Fruit fly (Drosophila melanogaster) whole organism, prepupa: ENCODE results near the gene Socs36E.

Experiments used
- Blimp-1 ChIP-seq: fragments of 200-800 bp; sonication (Bioruptor generic); optimal IDR thresholded peaks from 3 replicates; lab custom pipeline; 2017; ENCODE audit warnings: missing biosample characterization, missing genetic modification characterization, mild to moderate bottlenecking, moderate library complexity, missing genetic modification reagents
- CG11294 ChIP-seq: fragments of 200-800 bp; sonication (Bioruptor generic); IDR thresholded peaks from 2 replicates; pipeline ENCODE4 v1.3.6; 2022; ENCODE audit warnings: missing biosample characterization, missing genetic modification characterization
- CG11902 ChIP-seq: fragments of 200-800 bp; sonication (Bioruptor generic); optimal IDR thresholded peaks from 3 replicates; lab custom pipeline; 2016; ENCODE audit warnings: missing biosample characterization, missing genetic modification characterization
- CG15336 ChIP-seq: fragments of 200-800 bp; sonication (Bioruptor generic); IDR thresholded peaks from 2 replicates; pipeline ENCODE4 v1.3.6; 2022; ENCODE audit warnings: missing biosample characterization, missing genetic modification characterization
- CG16779 ChIP-seq: fragments of 200-800 bp; sonication (Bioruptor generic); optimal IDR thresholded peaks from 3 replicates; lab custom pipeline; 2017; ENCODE audit warnings: missing biosample characterization, mild to moderate bottlenecking, missing genetic modification characterization
- CG3032 ChIP-seq: fragments of 200-800 bp; optimal IDR thresholded peaks from 2 replicates; lab custom pipeline; 2019; ENCODE audit warnings: missing biosample characterization, mild to moderate bottlenecking, missing genetic modification characterization, moderate library complexity
- CG32006 ChIP-seq: fragments of 200-800 bp; sonication (Bioruptor generic); optimal IDR thresholded peaks from 3 replicates; lab custom pipeline; 2017; ENCODE audit warnings: missing biosample characterization, mild to moderate bottlenecking, missing genetic modification characterization
- CG34406 ChIP-seq: fragments of 200-800 bp; sonication (Bioruptor generic); optimal IDR thresholded peaks from 3 replicates; lab custom pipeline; 2016; ENCODE audit warnings: missing biosample characterization, missing genetic modification characterization
- CG3919 ChIP-seq: fragments of 200-800 bp; sonication (Bioruptor generic); optimal IDR thresholded peaks from 3 replicates; lab custom pipeline; 2016; ENCODE audit warnings: missing biosample characterization, missing genetic modification characterization
- CG4318 ChIP-seq: fragments of 200-800 bp; sonication (Bioruptor generic); optimal IDR thresholded peaks from 3 replicates; lab custom pipeline; 2017; ENCODE audit warnings: missing biosample characterization, mild to moderate bottlenecking, missing genetic modification characterization
- CG6792 ChIP-seq: fragments of 200-800 bp; sonication (Bioruptor generic); optimal IDR thresholded peaks from 3 replicates; lab custom pipeline; 2016; ENCODE audit warnings: missing biosample characterization, missing genetic modification characterization
- CG6808 ChIP-seq: fragments of 200-800 bp; sonication (Bioruptor generic); optimal IDR thresholded peaks from 3 replicates; lab custom pipeline; 2017; ENCODE audit warnings: missing biosample characterization, missing genetic modification characterization, mild to moderate bottlenecking, moderate library complexity, missing genetic modification reagents
- CG6854 ChIP-seq: fragments of 200-800 bp; sonication (Bioruptor generic); optimal IDR thresholded peaks from 2 replicates; lab custom pipeline; 2017; ENCODE audit warnings: missing biosample characterization, mild to moderate bottlenecking, missing genetic modification characterization
- CG8119 ChIP-seq: fragments of 200-800 bp; sonication (Bioruptor generic); IDR thresholded peaks from 3 replicates; pipeline ENCODE4 v1.3.6; 2022; ENCODE audit warnings: missing biosample characterization, missing genetic modification characterization
- CG8319 ChIP-seq: fragments of 200-800 bp; sonication (Bioruptor generic); optimal IDR thresholded peaks from 3 replicates; lab custom pipeline; 2016; ENCODE audit warnings: missing biosample characterization, missing genetic modification characterization
- CG8632 ChIP-seq: fragments of 200-800 bp; sonication (Bioruptor generic); optimal IDR thresholded peaks from 3 replicates; lab custom pipeline; 2016; ENCODE audit warnings: missing biosample characterization, missing genetic modification characterization
- CG9139 ChIP-seq: fragments of 200-800 bp; sonication (Bioruptor generic); optimal IDR thresholded peaks from 3 replicates; lab custom pipeline; 2017; ENCODE audit warnings: missing biosample characterization, mild to moderate bottlenecking, missing genetic modification characterization
- Eip78C ChIP-seq: fragments of 200-800 bp; sonication (Bioruptor generic); peaks from one replicate; lab custom pipeline; 2016; ENCODE audit warnings: missing biosample characterization, missing genetic modification characterization
- Eip93F ChIP-seq: fragments of 200-800 bp; sonication (Bioruptor generic); optimal IDR thresholded peaks from 2 replicates; lab custom pipeline; 2016; ENCODE audit warnings: missing biosample characterization, mild to moderate bottlenecking, missing genetic modification characterization
- Ets21C ChIP-seq: fragments of 200-800 bp; sonication (Bioruptor generic); optimal IDR thresholded peaks from 3 replicates; lab custom pipeline; 2016; ENCODE audit warnings: missing biosample characterization, missing genetic modification characterization
- Gug ChIP-seq: fragments of 200-800 bp; sonication (Bioruptor generic); IDR thresholded peaks from 2 replicates; pipeline ENCODE4 v1.3.6; 2022; ENCODE audit warnings: missing biosample characterization, missing genetic modification characterization
- Hr39 ChIP-seq: fragments of 200-800 bp; sonication (Bioruptor generic); optimal IDR thresholded peaks from 2 replicates; lab custom pipeline; 2016; ENCODE audit warnings: missing biosample characterization, missing genetic modification characterization
- Hr4 ChIP-seq: fragments of 200-800 bp; sonication (Bioruptor generic); optimal IDR thresholded peaks from 3 replicates; lab custom pipeline; 2016; ENCODE audit warnings: missing biosample characterization, missing genetic modification characterization
- Lpt ChIP-seq: fragments of 200-800 bp; sonication (Bioruptor generic); optimal IDR thresholded peaks from 3 replicates; lab custom pipeline; 2016; ENCODE audit warnings: missing biosample characterization, missing genetic modification characterization
- Met ChIP-seq: fragments of 200-800 bp; sonication (Bioruptor generic); optimal IDR thresholded peaks from 3 replicates; lab custom pipeline; 2016; ENCODE audit warnings: missing biosample characterization, missing genetic modification characterization
- OdsH ChIP-seq: fragments of 200-800 bp; sonication (Bioruptor generic); optimal IDR thresholded peaks from 3 replicates; lab custom pipeline; 2016; ENCODE audit warnings: missing biosample characterization, missing genetic modification characterization
- Smox ChIP-seq: fragments of 200-800 bp; sonication (Bioruptor generic); optimal IDR thresholded peaks from 3 replicates; lab custom pipeline; 2016; ENCODE audit warnings: missing biosample characterization, missing genetic modification characterization
- Sox102F ChIP-seq: fragments of 200-800 bp; sonication (Bioruptor generic); optimal IDR thresholded peaks from 2 replicates; lab custom pipeline; 2016; ENCODE audit warnings: missing biosample characterization, mild to moderate bottlenecking, missing genetic modification characterization
- Sox14 ChIP-seq: fragments of 200-800 bp; sonication (Bioruptor generic); optimal IDR thresholded peaks from 3 replicates; lab custom pipeline; 2016; ENCODE audit warnings: missing biosample characterization, missing genetic modification characterization
- Sox15 ChIP-seq: fragments of 200-800 bp; sonication (Bioruptor generic); optimal IDR thresholded peaks from 3 replicates; lab custom pipeline; 2016; ENCODE audit warnings: missing biosample characterization, missing genetic modification characterization
- achi ChIP-seq: fragments of 200-800 bp; sonication (Bioruptor generic); optimal IDR thresholded peaks from 3 replicates; lab custom pipeline; 2016; ENCODE audit warnings: missing biosample characterization, missing genetic modification characterization
- cyc ChIP-seq: fragments of 200-800 bp; sonication (Bioruptor generic); optimal IDR thresholded peaks from 3 replicates; lab custom pipeline; 2016; ENCODE audit warnings: missing biosample characterization, missing genetic modification characterization
- dac ChIP-seq: fragments of 200-800 bp; sonication (Bioruptor generic); optimal IDR thresholded peaks from 2 replicates; lab custom pipeline; 2017; ENCODE audit warnings: missing biosample characterization, mild to moderate bottlenecking, missing genetic modification characterization
- eg ChIP-seq: fragments of 200-800 bp; sonication (Bioruptor generic); IDR thresholded peaks from 3 replicates; pipeline ENCODE4 v1.3.6; 2022; ENCODE audit warnings: missing biosample characterization, missing genetic modification characterization
- fd85E ChIP-seq: fragments of 200-800 bp; sonication (Bioruptor generic); optimal IDR thresholded peaks from 3 replicates; lab custom pipeline; 2016; ENCODE audit warnings: missing biosample characterization, missing genetic modification characterization
- lz ChIP-seq: fragments of 200-800 bp; sonication (Bioruptor generic); optimal IDR thresholded peaks from 3 replicates; lab custom pipeline; 2016; ENCODE audit warnings: missing biosample characterization, missing genetic modification characterization
- pdm3 ChIP-seq: fragments of 200-800 bp; sonication (Bioruptor generic); optimal IDR thresholded peaks from 3 replicates; lab custom pipeline; 2016; ENCODE audit warnings: missing biosample characterization, missing genetic modification characterization
- ss ChIP-seq, 2 experiments: fragments of 200-800 bp; sonication (Bioruptor generic); optimal IDR thresholded peaks; 2 replicates in 1 of 2; 3 replicates in 1 of 2; lab custom pipeline; 2017 to 2018; ENCODE audit warnings: mild to moderate bottlenecking in 2 of 2, missing biosample characterization in 2 of 2, missing genetic modification characterization in 2 of 2, moderate library complexity in 1 of 2
- svp ChIP-seq: fragments of 200-800 bp; sonication (Bioruptor generic); peaks from one replicate; lab custom pipeline; 2016; ENCODE audit warnings: missing biosample characterization, missing genetic modification characterization
- topi ChIP-seq: fragments of 200-800 bp; sonication (Bioruptor generic); optimal IDR thresholded peaks from 3 replicates; lab custom pipeline; 2016; ENCODE audit warnings: missing biosample characterization, missing genetic modification characterization
- vri ChIP-seq: fragments of 200-800 bp; sonication (Bioruptor generic); optimal IDR thresholded peaks from 3 replicates; lab custom pipeline; 2016; ENCODE audit warnings: missing biosample characterization, mild to moderate bottlenecking, missing genetic modification characterization

Gene Socs36E

DNA sequence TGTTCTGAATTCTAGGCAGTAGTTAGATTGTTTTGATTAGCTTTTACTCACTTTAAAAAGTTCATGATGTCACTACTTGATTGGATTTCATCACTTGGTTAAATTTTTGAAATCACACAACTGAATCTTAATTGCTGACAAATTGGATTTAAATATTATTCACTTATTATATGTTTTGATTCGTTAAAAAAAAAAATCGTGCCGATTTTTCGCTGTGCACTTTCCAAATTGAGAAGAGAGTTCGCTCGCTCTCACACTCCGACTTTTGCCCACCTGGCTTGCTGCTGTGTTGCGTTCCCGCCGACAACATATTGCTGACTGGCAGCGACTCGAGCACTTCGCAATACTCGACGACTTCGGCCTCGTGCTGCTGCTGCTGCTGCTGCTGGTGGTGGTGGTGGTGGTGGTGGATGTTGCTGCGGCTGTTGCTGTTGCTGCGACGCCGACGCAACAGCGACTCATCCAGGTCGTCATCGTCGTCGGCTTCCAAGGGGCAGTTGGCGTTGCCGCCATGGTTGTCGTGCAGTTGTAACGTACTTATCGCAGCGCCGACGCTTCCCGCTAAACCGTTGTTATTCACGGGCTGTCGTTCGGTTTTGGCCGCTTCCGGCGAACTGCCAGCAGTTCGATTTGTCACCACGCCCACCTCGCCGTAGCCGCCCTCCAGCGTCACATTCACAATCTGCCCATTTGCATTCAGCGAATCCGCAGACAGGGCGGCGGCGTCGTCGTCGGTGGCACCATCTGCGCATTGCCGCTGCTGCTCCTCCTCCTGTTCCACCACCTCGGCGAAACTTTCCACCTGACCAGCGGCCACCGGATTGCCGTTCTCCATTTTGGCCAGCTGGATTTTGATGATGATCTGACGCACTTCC is 10.5 kb downstream of the Socs36E start (continued):
- peak; percentile 48 for TF ChIP-seq CG9139 (GFP tag; lab: Kevin White, UChicago)
- TF ChIP-seq Blimp-1 = peak; percentile 39
- TF ChIP-seq topi = peak; percentile 76
- TF ChIP-seq fd85E (GFP tag; lab: Kevin White, UChicago) = peak; percentile 20
- TF ChIP-seq pdm3 = peak; percentile 79
- peak; percentile 9 for TF ChIP-seq CG6808 (GFP tag; lab: Kevin White, UChicago)
- peak; percentile 63 for TF ChIP-seq Sox14
- no peak for TF ChIP-seq CG4318 (GFP tag; lab: Kevin White, UChicago)
- peak; percentile 84 for TF ChIP-seq CG8119 (GFP tag; lab: Robert Waterston, UW)
- peak; percentile 64 for TF ChIP-seq CG34406 (GFP tag; lab: Kevin White, UChicago)
- peak; percentile 53 for TF ChIP-seq cyc (GFP tag; lab: Kevin White, UChicago)
- TF ChIP-seq CG8319 (GFP tag; lab: Kevin White, UChicago) = peak; percentile 51
- TF ChIP-seq Eip93F (GFP tag; lab: Kevin White, UChicago) = no peak
- TF ChIP-seq CG3919 = peak; percentile 80
- TF ChIP-seq vri = peak; percentile 69
- TF ChIP-seq Met (GFP tag; lab: Kevin White, UChicago) = peak; percentile 78
- peak; percentile 50 for TF ChIP-seq CG16779
- peak; percentile 58 for TF ChIP-seq achi (GFP tag; lab: Kevin White, UChicago)
- TF ChIP-seq Sox15 (GFP tag; lab: Kevin White, UChicago) = peak; percentile 51
- TF ChIP-seq eg (GFP tag; lab: Robert Waterston, UW) = peak; percentile 78
- TF ChIP-seq Sox102F (GFP tag; lab: Kevin White, UChicago) = peak; percentile 78
- TF ChIP-seq ss (GFP tag; optimal IDR thresholded peaks at IDR 0.05; lab: Kevin White, UChicago) = peak; percentile 22 to 38
- peak; percentile 57 for TF ChIP-seq Ets21C (GFP tag; lab: Kevin White, UChicago)
- peak; percentile 77 for TF ChIP-seq Smox (GFP tag; lab: Kevin White, UChicago)
- peak; percentile 39; the same call in 1 of the 2 replicates for TF ChIP-seq CG11294
- peak; percentile 70 for TF ChIP-seq CG6854 (GFP tag; lab: Kevin White, UChicago)
- peak; percentile 87 for TF ChIP-seq svp (GFP tag; lab: Kevin White, UChicago)
- TF ChIP-seq Hr4 = peak; percentile 82
- TF ChIP-seq Lpt = peak; percentile 80
- TF ChIP-seq Gug (GFP tag; lab: Robert Waterston, UW) = peak; percentile 50; the same call in 1 of the 2 replicates
- peak; percentile 77 for TF ChIP-seq lz (GFP tag; lab: Kevin White, UChicago)
- peak; percentile 82 for TF ChIP-seq CG15336 (GFP tag; lab: Robert Waterston, UW)
- peak; percentile 25 for TF ChIP-seq CG11902

DNA sequence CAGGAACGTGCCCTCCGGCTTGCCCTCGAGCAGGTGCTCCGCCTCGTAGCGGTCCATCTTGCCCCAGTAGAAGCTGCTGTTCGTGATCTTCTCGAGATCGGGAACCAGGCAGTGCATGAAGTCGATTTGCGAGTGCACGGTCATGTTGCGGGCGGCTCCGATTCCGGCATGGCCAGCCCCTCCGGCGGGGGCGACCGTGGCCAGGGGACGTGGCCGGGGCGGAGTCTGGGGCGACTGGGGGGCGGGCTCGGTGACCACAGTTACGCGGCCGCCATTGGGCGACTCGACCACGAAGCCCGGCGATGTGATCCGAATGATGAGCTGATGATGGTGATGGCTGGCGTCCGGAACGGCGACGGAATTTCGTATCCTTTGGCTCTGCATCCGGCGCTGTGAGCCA is 11.7 kb downstream of the Socs36E start:
- TF ChIP-seq Blimp-1 = no peak
- TF ChIP-seq CG8632 (GFP tag; lab: Kevin White, UChicago) = no peak
- no peak for TF ChIP-seq CG11902
- TF ChIP-seq Eip78C (GFP tag; lab: Kevin White, UChicago) = no peak
- TF ChIP-seq Sox15 (GFP tag; lab: Kevin White, UChicago) = no peak
- no peak for TF ChIP-seq OdsH
- no peak for TF ChIP-seq Gug (GFP tag; lab: Robert Waterston, UW)
- TF ChIP-seq pdm3 = no peak
- TF ChIP-seq dac (GFP tag; lab: Kevin White, UChicago) = no peak
- no peak for TF ChIP-seq CG3032 (tag; lab: Kevin White, UChicago)
- no peak for TF ChIP-seq CG8119 (GFP tag; lab: Robert Waterston, UW)
- no peak for TF ChIP-seq CG4318 (GFP tag; lab: Kevin White, UChicago)
- no peak for TF ChIP-seq CG6792 (GFP tag; lab: Kevin White, UChicago)
- TF ChIP-seq CG9139 (GFP tag; lab: Kevin White, UChicago) = no peak
- no peak for TF ChIP-seq Hr39 (GFP tag; lab: Kevin White, UChicago)
- no peak for TF ChIP-seq CG6854 (GFP tag; lab: Kevin White, UChicago)
- no peak for TF ChIP-seq CG15336 (GFP tag; lab: Robert Waterston, UW)
- no peak for TF ChIP-seq CG32006 (GFP tag; lab: Kevin White, UChicago)
- TF ChIP-seq ss (GFP tag; optimal IDR thresholded peaks at IDR 0.05; lab: Kevin White, UChicago) = no peak
